Comparison of ENCODE assay signal across 5 worm cellular contexts in the genomic region with DNA sequence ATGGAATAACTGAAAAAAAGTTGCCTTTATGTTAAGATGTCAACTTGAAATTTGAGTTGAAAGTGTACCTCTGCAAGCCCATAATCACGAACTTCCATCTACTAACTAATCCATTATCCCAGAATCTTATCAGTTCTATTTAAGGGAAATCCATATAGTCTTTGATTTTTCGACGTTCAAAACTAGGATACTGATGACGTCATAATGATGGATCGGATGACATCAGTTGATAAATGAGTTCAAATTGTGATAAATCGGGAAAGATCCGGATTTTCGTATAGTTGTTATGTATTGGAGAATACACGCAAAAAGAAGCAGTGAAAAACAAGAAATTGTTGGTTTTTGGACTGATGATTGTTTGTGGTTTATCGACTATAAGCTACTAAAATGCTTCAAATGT.
TF ChIP-seq lines count a peak whose summit lies in the region.

No protein-coding gene starts in this region.

TF ChIP-seq in whole organism, L1 larva, 84 proteins besides CTCF, POLR2A, EP300 and RAD21:
- TF ChIP-seq nhr-28 (tag; optimal IDR thresholded peaks at IDR 0.05; lab: Kevin White, UChicago) (no peak), blmp-1 (tag; optimal IDR thresholded peaks at IDR 0.05; lab: Kevin White, UChicago) (peak; percentile 10)

TF ChIP-seq in whole organism, L2 larva, 48 proteins besides CTCF, POLR2A, EP300 and RAD21:
- TF ChIP-seq ztf-4 (tag; optimal IDR thresholded peaks at IDR 0.05; lab: Kevin White, UChicago): no peak
- peak; percentile 2 for TF ChIP-seq sma-9 (GFP tag; optimal IDR thresholded peaks at IDR 0.05; lab: Kevin White, UChicago)
- TF ChIP-seq sma-9 (tag; optimal IDR thresholded peaks at IDR 0.05; lab: Kevin White, UChicago): no peak
- no peak for TF ChIP-seq nhr-237 (tag; optimal IDR thresholded peaks at IDR 0.05; lab: Kevin White, UChicago)
- TF ChIP-seq nhr-23 (tag; optimal IDR thresholded peaks at IDR 0.05; lab: Kevin White, UChicago): no peak
- no peak for TF ChIP-seq zag-1 (tag; optimal IDR thresholded peaks at IDR 0.05; lab: Kevin White, UChicago)
- peak; percentile 69 for TF ChIP-seq nhr-21 (tag; optimal IDR thresholded peaks at IDR 0.05; lab: Kevin White, UChicago)
- no peak for TF ChIP-seq mbf-1 (tag; optimal IDR thresholded peaks at IDR 0.05; lab: Kevin White, UChicago)
- no peak for TF ChIP-seq snpc-4 (tag; optimal IDR thresholded peaks at IDR 0.05; lab: Kevin White, UChicago)
- no peak for TF ChIP-seq unc-55 (GFP tag; optimal IDR thresholded peaks at IDR 0.05; lab: Kevin White, UChicago)
- no peak for TF ChIP-seq dmd-4 (tag; optimal IDR thresholded peaks at IDR 0.05; lab: Kevin White, UChicago)
- TF ChIP-seq ceh-82 (tag; optimal IDR thresholded peaks at IDR 0.05; lab: Kevin White, UChicago): no peak
- TF ChIP-seq lin-13 (GFP tag; optimal IDR thresholded peaks at IDR 0.05; lab: Kevin White, UChicago): no peak
- TF ChIP-seq Y55F3AM.14 (GFP tag; optimal IDR thresholded peaks at IDR 0.05; lab: Kevin White, UChicago): no peak
- no peak for TF ChIP-seq ztf-1 (GFP tag; conservative IDR thresholded peaks at IDR 0.05; lab: Robert Waterston, UW)
- TF ChIP-seq nhr-11 (tag; optimal IDR thresholded peaks at IDR 0.05; lab: Kevin White, UChicago): no peak
- no peak for TF ChIP-seq gmeb-1 (tag; optimal IDR thresholded peaks at IDR 0.05; lab: Kevin White, UChicago)
- TF ChIP-seq aly-2 (tag; optimal IDR thresholded peaks at IDR 0.05; lab: Kevin White, UChicago): no peak
- TF ChIP-seq peb-1 (tag; optimal IDR thresholded peaks at IDR 0.05; lab: Kevin White, UChicago): no peak

TF ChIP-seq in whole organism, L3 larva, 47 proteins besides CTCF, POLR2A, EP300 and RAD21:
- TF ChIP-seq nhr-25 (tag; optimal IDR thresholded peaks at IDR 0.05; lab: Kevin White, UChicago) (no peak), ceh-82 (tag; optimal IDR thresholded peaks at IDR 0.05; lab: Kevin White, UChicago) (no peak), nhr-12 (tag; optimal IDR thresholded peaks at IDR 0.05; lab: Kevin White, UChicago) (no peak), nhr-23 (tag; optimal IDR thresholded peaks at IDR 0.05; lab: Kevin White, UChicago) (peak; percentile 91), eor-1 (tag; optimal IDR thresholded peaks at IDR 0.05; lab: Kevin White, UChicago) (no peak), nhr-28 (tag; optimal IDR thresholded peaks at IDR 0.05; lab: Kevin White, UChicago) (no peak), nhr-43 (tag; optimal IDR thresholded peaks at IDR 0.05; lab: Kevin White, UChicago; ENCODE audit: poor library complexity, severe bottlenecking) (peak; percentile 90), nhr-67 (tag; optimal IDR thresholded peaks at IDR 0.05; lab: Kevin White, UChicago) (no peak), mdl-1 (tag; optimal IDR thresholded peaks at IDR 0.05; lab: Kevin White, UChicago) (no peak), ama-1 (optimal IDR thresholded peaks at IDR 0.05; lab: Kevin White, UChicago) (no peak)

TF ChIP-seq in whole organism, L4 larva, 104 proteins besides CTCF, POLR2A, EP300 and RAD21 (continues in another document):
- TF ChIP-seq aly-2 (tag; optimal IDR thresholded peaks at IDR 0.05; lab: Kevin White, UChicago) (no peak), madf-5 (GFP tag; IDR thresholded peaks at IDR 0.05; lab: Robert Waterston, UW) (no peak), lin-15B (tag; optimal IDR thresholded peaks at IDR 0.05; lab: Kevin White, UChicago) (no peak), F49E8.2 (tag; optimal IDR thresholded peaks at IDR 0.05; lab: Kevin White, UChicago; ENCODE audit: borderline replicate concordance) (no peak), hlh-30 (tag; optimal IDR thresholded peaks at IDR 0.05; lab: Kevin White, UChicago; ENCODE audit: insufficient read depth) (no peak), nhr-42 (GFP tag; IDR thresholded peaks at IDR 0.05; lab: Robert Waterston, UW) (no peak), hmg-1.1 (GFP tag; IDR thresholded peaks at IDR 0.05; lab: Robert Waterston, UW) (no peak), Y5F2A.4 (GFP tag; optimal IDR thresholded peaks at IDR 0.05; lab: Kevin White, UChicago) (no peak), nhr-28 (tag; optimal IDR thresholded peaks at IDR 0.05; lab: Kevin White, UChicago) (peak; percentile 10), lir-3 (tag; optimal IDR thresholded peaks at IDR 0.05; lab: Kevin White, UChicago) (no peak), T26A8.4 (GFP tag; IDR thresholded peaks at IDR 0.05; lab: Robert Waterston, UW) (no peak), F26F4.8 (GFP tag; conservative IDR thresholded peaks at IDR 0.05; lab: Robert Waterston, UW) (no peak), Y105C5A.15 (GFP tag; IDR thresholded peaks at IDR 0.05; lab: Robert Waterston, UW) (no peak), D1046.2 (GFP tag; IDR thresholded peaks at IDR 0.05; lab: Robert Waterston, UW) (no peak), zip-2 (tag; optimal IDR thresholded peaks at IDR 0.05; lab: Kevin White, UChicago) (no peak), nhr-48 (tag; optimal IDR thresholded peaks at IDR 0.05; lab: Kevin White, UChicago) (peak; percentile 79), lin-13 (GFP tag; optimal IDR thresholded peaks at IDR 0.05; lab: Kevin White, UChicago) (no peak), zag-1 (tag; optimal IDR thresholded peaks at IDR 0.05; lab: Kevin White, UChicago) (no peak), unc-62 (GFP tag; optimal IDR thresholded peaks at IDR 0.05 in 1 of 2; lab: Kevin White, UChicago) (peak in 1 of 2 experiments; percentile 87), unc-62 (tag; optimal IDR thresholded peaks at IDR 0.05; lab: Kevin White, UChicago) (no peak), daf-19 (GFP tag; conservative IDR thresholded peaks at IDR 0.05; lab: Robert Waterston, UW) (no peak), mdt-29 (GFP tag; IDR thresholded peaks at IDR 0.05; lab: Robert Waterston, UW) (no peak), fos-1 (tag; optimal IDR thresholded peaks at IDR 0.05; lab: Kevin White, UChicago) (no peak), mes-2 (tag; optimal IDR thresholded peaks at IDR 0.05; lab: Kevin White, UChicago; ENCODE audit: poor library complexity, severe bottlenecking) (no peak), php-3 (GFP tag; IDR thresholded peaks at IDR 0.05; lab: Robert Waterston, UW) (no peak), ztf-11 (tag; optimal IDR thresholded peaks at IDR 0.05; lab: Kevin White, UChicago) (no peak), daf-12 (tag; optimal IDR thresholded peaks at IDR 0.05; lab: Kevin White, UChicago) (no peak), mxl-2 (GFP tag; conservative IDR thresholded peaks at IDR 0.05; lab: Robert Waterston, UW) (no peak), mdl-1 (tag; optimal IDR thresholded peaks at IDR 0.05; lab: Kevin White, UChicago) (peak in 1 of 2 experiments; percentile 8), dmd-6 (GFP tag; IDR thresholded peaks at IDR 0.05; lab: Robert Waterston, UW) (no peak), zip-11 (GFP tag; IDR thresholded peaks at IDR 0.05; lab: Robert Waterston, UW) (no peak), ceh-44 (GFP tag; IDR thresholded peaks at IDR 0.05; lab: Robert Waterston, UW) (no peak)

TF ChIP-seq in whole organism, mixed stage, embryonic, 35 proteins besides CTCF, POLR2A, EP300 and RAD21:
- TF ChIP-seq ham-2 (GFP tag; optimal IDR thresholded peaks at IDR 0.05; lab: Kevin White, UChicago) (no peak), zip-8 (tag; optimal IDR thresholded peaks at IDR 0.05; lab: Kevin White, UChicago) (peak; percentile 92)
